Worm (Caenorhabditis elegans) whole organism, young adult: ENCODE results near the gene dpy-26.

Experiments
- B0336.3 ChIP-seq: fragments of 200-800 bp; sonication (Bioruptor generic); IDR thresholded peaks from 2 replicates; pipeline ENCODE4 v1.3.6; 2022; ENCODE audit warnings: missing genetic modification characterization, missing compliant biosample characterization
- D2030.7 ChIP-seq: fragments of 200-800 bp; sonication (Bioruptor generic); IDR thresholded peaks from 2 replicates; pipeline ENCODE4 v1.3.6; 2022; ENCODE audit warnings: missing genetic modification reagents, missing genetic modification characterization, missing compliant biosample characterization
- F33H1.4 ChIP-seq: fragments of 200-800 bp; sonication (Bioruptor generic); IDR thresholded peaks from 2 replicates; pipeline ENCODE4 v1.3.6; 2022; ENCODE audit warnings: missing genetic modification reagents, missing genetic modification characterization, missing compliant biosample characterization
- F37B4.10 ChIP-seq: fragments of 200-800 bp; sonication (Bioruptor generic); IDR thresholded peaks from 2 replicates; pipeline ENCODE4 v1.3.6; 2022; ENCODE audit warnings: missing genetic modification characterization, missing compliant biosample characterization
- F39B2.1 ChIP-seq: fragments of 200-800 bp; sonication (Bioruptor generic); IDR thresholded peaks from 2 replicates; pipeline ENCODE4 v1.3.6; 2022; ENCODE audit warnings: missing genetic modification reagents, missing genetic modification characterization, missing compliant biosample characterization
- F49E8.2 ChIP-seq: sonication (generic microtip); optimal IDR thresholded peaks from 3 replicates; lab custom pipeline; 2017; ENCODE audit warnings: missing genetic modification characterization, mild to moderate bottlenecking, missing compliant biosample characterization, antibody characterized with exemption, moderate library complexity; ENCODE audit not compliant: insufficient read depth
- F57C9.4 ChIP-seq: sonication (generic microtip); optimal IDR thresholded peaks from 2 replicates; lab custom pipeline; 2017; ENCODE audit warnings: mild to moderate bottlenecking, missing genetic modification characterization, missing compliant biosample characterization
- Y79H2A.3 ChIP-seq: fragments of 200-800 bp; sonication (Bioruptor generic); conservative IDR thresholded peaks from 2 replicates; pipeline ENCODE4 v1.3.6; 2022; ENCODE audit warnings: missing genetic modification reagents, missing genetic modification characterization, missing compliant biosample characterization
- ZK185.1 ChIP-seq: sonication (generic microtip); optimal IDR thresholded peaks from 2 replicates; lab custom pipeline; 2016; ENCODE audit warnings: mild to moderate bottlenecking, missing genetic modification characterization, missing compliant biosample characterization; ENCODE audit not compliant: poor library complexity, severe bottlenecking
- akir-1 ChIP-seq: fragments of 200-800 bp; sonication (Bioruptor generic); optimal IDR thresholded peaks from 2 replicates; lab custom pipeline; 2018; ENCODE audit warnings: mild to moderate bottlenecking, missing genetic modification characterization, moderate library complexity, missing compliant biosample characterization
- ama-1 ChIP-seq, 3 experiments: fragments of 150-350 bp in 1 of 3; sonication (generic microtip) in 2 of 3; optimal IDR thresholded peaks; 2 replicates each; lab custom pipeline; 2014 to 2018; ENCODE audit warnings: missing biosample characterization in 2 of 3, missing genetic modification characterization in 2 of 3, missing genetic modification reagents in 2 of 3
- aptf-2 ChIP-seq: fragments of 200-800 bp; sonication (Bioruptor generic); conservative IDR thresholded peaks from 2 replicates; pipeline ENCODE4 v1.3.6; 2022; ENCODE audit warnings: missing genetic modification reagents, missing genetic modification characterization, missing compliant biosample characterization
- attf-3 ChIP-seq: fragments of 200-800 bp; sonication (Bioruptor generic); conservative IDR thresholded peaks from 2 replicates; pipeline ENCODE4 v1.3.6; 2022; ENCODE audit warnings: missing genetic modification reagents, missing genetic modification characterization, missing compliant biosample characterization
- cebp-2 ChIP-seq: fragments of 200-800 bp; sonication (Bioruptor generic); IDR thresholded peaks from 2 replicates; pipeline ENCODE4 v1.3.6; 2022; ENCODE audit warnings: missing genetic modification characterization, missing compliant biosample characterization
- ceh-40 ChIP-seq: fragments of 200-800 bp; sonication (Bioruptor generic); IDR thresholded peaks from 2 replicates; pipeline ENCODE4 v1.3.6; 2022; ENCODE audit warnings: missing genetic modification characterization, missing compliant biosample characterization
- ceh-58 ChIP-seq: fragments of 200-800 bp; sonication (Bioruptor generic); IDR thresholded peaks from 2 replicates; pipeline ENCODE4 v1.3.6; 2022; ENCODE audit warnings: missing genetic modification characterization, missing compliant biosample characterization
- dpff-1 ChIP-seq: sonication (generic microtip); optimal IDR thresholded peaks from 2 replicates; lab custom pipeline; 2017; ENCODE audit warnings: mild to moderate bottlenecking, missing genetic modification characterization, missing compliant biosample characterization
- dpl-1 ChIP-seq: fragments of 150-350 bp; optimal IDR thresholded peaks from 2 replicates; lab custom pipeline; 2014; ENCODE audit warnings: missing biosample characterization, missing genetic modification reagents, missing genetic modification characterization
- efl-1 ChIP-seq: fragments of 150-350 bp; optimal IDR thresholded peaks from 2 replicates; lab custom pipeline; 2014; ENCODE audit warnings: missing biosample characterization, missing genetic modification reagents, missing genetic modification characterization
- ekl-4 ChIP-seq: fragments of 200-800 bp; sonication (Bioruptor generic); IDR thresholded peaks from 2 replicates; pipeline ENCODE4 v1.3.6; 2022; ENCODE audit warnings: missing genetic modification reagents, missing genetic modification characterization, missing compliant biosample characterization
- fkh-3 ChIP-seq: sonication (generic microtip); optimal IDR thresholded peaks from 2 replicates; lab custom pipeline; 2016; ENCODE audit warnings: mild to moderate bottlenecking, missing genetic modification characterization, missing compliant biosample characterization
- hmg-1.2 ChIP-seq: fragments of 200-800 bp; sonication (Bioruptor generic); IDR thresholded peaks from 2 replicates; pipeline ENCODE4 v1.3.6; 2022; ENCODE audit warnings: missing genetic modification reagents, missing genetic modification characterization, missing compliant biosample characterization
- hsf-1 ChIP-seq: fragments of 200-800 bp; sonication (Bioruptor generic); IDR thresholded peaks from 2 replicates; pipeline ENCODE4 v1.3.6; 2022; ENCODE audit warnings: missing genetic modification reagents, missing genetic modification characterization, missing compliant biosample characterization
- let-526 ChIP-seq: fragments of 200-800 bp; sonication (Bioruptor generic); IDR thresholded peaks from 2 replicates; pipeline ENCODE4 v1.3.6; 2022; ENCODE audit warnings: missing genetic modification reagents, missing genetic modification characterization, missing compliant biosample characterization
- lin-26 ChIP-seq: fragments of 200-800 bp; sonication (Bioruptor generic); IDR thresholded peaks from 2 replicates; pipeline ENCODE4 v1.3.6; 2022; ENCODE audit warnings: missing genetic modification reagents, missing genetic modification characterization, missing compliant biosample characterization
- lir-1 ChIP-seq: fragments of 200-800 bp; sonication (Bioruptor generic); conservative IDR thresholded peaks from 2 replicates; pipeline ENCODE4 v1.3.6; 2022; ENCODE audit warnings: missing genetic modification reagents, missing genetic modification characterization, missing compliant biosample characterization
- lsl-1 ChIP-seq: fragments of 200-800 bp; sonication (Bioruptor generic); optimal IDR thresholded peaks from 2 replicates; lab custom pipeline; 2018; ENCODE audit warnings: mild to moderate bottlenecking, missing genetic modification characterization, moderate library complexity, missing compliant biosample characterization
- madf-10 ChIP-seq: sonication (generic microtip); optimal IDR thresholded peaks from 2 replicates; lab custom pipeline; 2016; ENCODE audit warnings: mild to moderate bottlenecking, missing genetic modification characterization, missing compliant biosample characterization
- madf-6 ChIP-seq: fragments of 200-800 bp; sonication (Bioruptor generic); IDR thresholded peaks from 2 replicates; pipeline ENCODE4 v1.3.6; 2022; ENCODE audit warnings: missing genetic modification reagents, missing genetic modification characterization, missing compliant biosample characterization
- madf-8 ChIP-seq: fragments of 200-800 bp; sonication (Bioruptor generic); conservative IDR thresholded peaks from 2 replicates; pipeline ENCODE4 v1.3.6; 2022; ENCODE audit warnings: missing genetic modification reagents, missing genetic modification characterization, missing compliant biosample characterization
- mes-4 ChIP-seq: sonication (generic microtip); optimal IDR thresholded peaks from 2 replicates; lab custom pipeline; 2016; ENCODE audit warnings: missing genotype, missing genetic modification characterization, missing compliant biosample characterization
- nhr-80 ChIP-seq: sonication (generic microtip); optimal IDR thresholded peaks from 2 replicates; lab custom pipeline; 2016; ENCODE audit warnings: missing genetic modification characterization, missing compliant biosample characterization
- pha-4 ChIP-seq: fragments of 150-350 bp; sonication (generic microtip); optimal IDR thresholded peaks from 2 replicates; lab custom pipeline; 2014; ENCODE audit warnings: missing biosample characterization, missing genetic modification reagents, missing genetic modification characterization
- sdz-38 ChIP-seq: sonication (generic microtip); optimal IDR thresholded peaks from 2 replicates; lab custom pipeline; 2016; ENCODE audit warnings: missing genotype, missing genetic modification characterization, missing compliant biosample characterization
- sea-2 ChIP-seq: fragments of 200-800 bp; sonication (Bioruptor generic); IDR thresholded peaks from 2 replicates; pipeline ENCODE4 v1.3.6; 2022; ENCODE audit warnings: missing genetic modification characterization, missing compliant biosample characterization
- snpc-4 ChIP-seq, 5 experiments: fragments of 150-350 bp in 1 of 5; sonication (generic microtip) in 4 of 5; optimal IDR thresholded peaks; 2 replicates each; lab custom pipeline; 2014 to 2018; ENCODE audit warnings: missing genetic modification characterization in 5 of 5, missing biosample characterization in 3 of 5, antibody characterized with exemption in 2 of 5, mild to moderate bottlenecking in 2 of 5, missing compliant biosample characterization in 2 of 5, missing genotype in 2 of 5, moderate library complexity in 2 of 5, missing genetic modification reagents in 1 of 5
- sptf-2 ChIP-seq: fragments of 200-800 bp; sonication (Bioruptor generic); optimal IDR thresholded peaks from 2 replicates; lab custom pipeline; 2018; ENCODE audit warnings: mild to moderate bottlenecking, missing genetic modification characterization, missing compliant biosample characterization
- tbp1 ChIP-seq: fragments of 200-800 bp; sonication (Bioruptor generic); optimal IDR thresholded peaks from 2 replicates; lab custom pipeline; 2018; ENCODE audit warnings: mild to moderate bottlenecking, missing genetic modification characterization, missing compliant biosample characterization
- tbx-9 ChIP-seq: sonication (generic microtip); optimal IDR thresholded peaks from 2 replicates; lab custom pipeline; 2016; ENCODE audit warnings: borderline replicate concordance, missing genetic modification characterization, inconsistent platforms, missing compliant biosample characterization
- unc-130 ChIP-seq: sonication (generic microtip); optimal IDR thresholded peaks from 2 replicates; lab custom pipeline; 2016; ENCODE audit warnings: missing genetic modification reagents, missing genetic modification characterization, missing compliant biosample characterization
- xnd-1 ChIP-seq: sonication (generic microtip); optimal IDR thresholded peaks from 2 replicates; lab custom pipeline; 2016; ENCODE audit warnings: missing genotype, missing genetic modification reagents, missing genetic modification characterization, missing compliant biosample characterization
- zim-3 ChIP-seq: sonication (generic microtip); optimal IDR thresholded peaks from 2 replicates; lab custom pipeline; 2017; ENCODE audit warnings: mild to moderate bottlenecking, missing genetic modification characterization, moderate library complexity, missing compliant biosample characterization
- ztf-22 ChIP-seq: fragments of 200-800 bp; sonication (Bioruptor generic); optimal IDR thresholded peaks from 2 replicates; lab custom pipeline; 2018; ENCODE audit warnings: mild to moderate bottlenecking, missing genetic modification characterization, moderate library complexity, missing compliant biosample characterization
- ztf-28 ChIP-seq: fragments of 200-800 bp; sonication (Bioruptor generic); IDR thresholded peaks from 2 replicates; pipeline ENCODE4 v1.3.6; 2022; ENCODE audit warnings: missing genetic modification reagents, missing genetic modification characterization, missing compliant biosample characterization

The dpy-26 gene

ce11 chrIV:12451225-12451831, at the start of gene dpy-26:
dpy-26 (minus strand) TSS chrIV:12451335.
- TF ChIP-seq lsl-1 (peak; percentile 81), madf-8 (GFP tag; lab: Robert Waterston, UW) (peak; percentile 21; the same call in 1 of the 2 replicates), attf-3 (peak; percentile 91), F33H1.4 (GFP tag; lab: Robert Waterston, UW) (peak; percentile 73), madf-6 (GFP tag; lab: Robert Waterston, UW) (peak; percentile 49), F57C9.4 (tag; lab: Kevin White, UChicago) (no peak), efl-1 (GFP tag; lab: Kevin White, UChicago) (peak; percentile 54), ekl-4 (GFP tag; lab: Robert Waterston, UW) (0 out of 2 replicates have a peak, but pooled peaks have one; percentile 47), hmg-1.2 (GFP tag; lab: Robert Waterston, UW) (peak; percentile 48; the same call in 1 of the 2 replicates), nhr-80 (tag; lab: Kevin White, UChicago) (no peak), xnd-1 (tag; lab: Kevin White, UChicago) (peak; percentile 22), D2030.7 (GFP tag; lab: Robert Waterston, UW) (peak; percentile 29; the same call in 1 of the 2 replicates), fkh-3 (tag; lab: Kevin White, UChicago) (no peak), ZK185.1 (tag; lab: Kevin White, UChicago) (peak; percentile 22), snpc-4 (GFP tag; optimal IDR thresholded peaks at IDR 0.05; lab: Kevin White, UChicago) (no peak), snpc-4 (tag; optimal IDR thresholded peaks at IDR 0.05; lab: Kevin White, UChicago) (peak in 2 of 4 experiments; percentile 13 to 14)

ce11 chrIV:12498238-12498637, 47.1 kb upstream of the dpy-26 start, which contains the start of gene sru-19:
sru-19 (plus strand) TSS chrIV:12498538.
- TF ChIP-seq tbp1 (GFP tag; lab: Kevin White, UChicago), result no peak
- TF ChIP-seq sptf-2 (GFP tag; lab: Kevin White, UChicago), result no peak
- no peak for TF ChIP-seq ceh-58
- TF ChIP-seq unc-130 (GFP tag; lab: Kevin White, UChicago), result no peak
- no peak for TF ChIP-seq tbx-9 (tag; lab: Kevin White, UChicago)
- TF ChIP-seq zim-3, result no peak
- TF ChIP-seq hsf-1, result no peak
- TF ChIP-seq F37B4.10 (GFP tag; lab: Robert Waterston, UW), result no peak
- no peak for TF ChIP-seq lin-26 (GFP tag; lab: Robert Waterston, UW)
- TF ChIP-seq F49E8.2, result no peak
- no peak for TF ChIP-seq ztf-28 (GFP tag; lab: Robert Waterston, UW)
- TF ChIP-seq dpff-1 (tag; lab: Kevin White, UChicago), result no peak

DNA sequence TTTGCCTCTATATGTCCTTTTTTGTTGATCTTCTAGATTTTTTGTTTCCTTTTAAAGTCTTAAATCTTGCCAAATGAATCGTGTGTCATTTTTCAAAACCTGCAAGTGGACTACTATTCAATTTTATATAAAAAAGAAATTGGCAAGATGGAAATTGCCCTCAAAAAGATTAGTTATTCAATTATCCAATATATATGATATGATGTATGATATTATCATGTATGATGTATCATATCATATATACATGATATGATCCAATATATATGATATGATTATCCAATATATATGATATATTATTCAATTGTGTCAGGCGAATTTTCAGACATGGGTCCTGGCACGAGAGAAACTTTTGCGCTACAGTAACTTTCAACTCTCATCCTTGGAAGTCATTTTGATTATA, 44.1 kb upstream of the dpy-26 start, which contains the start of gene sru-20:
Gene sru-20, plus strand, starts transcription at position 301 of the 400 bp plus-strand sequence.
- TF ChIP-seq ama-1 (optimal IDR thresholded peaks at IDR 0.05; lab: Kevin White, UChicago) (no peak), ama-1 (GFP tag; optimal IDR thresholded peaks at IDR 0.05; lab: Kevin White, UChicago) (peak in 1 of 2 experiments; percentile 30), zim-3 (no peak)

DNA sequence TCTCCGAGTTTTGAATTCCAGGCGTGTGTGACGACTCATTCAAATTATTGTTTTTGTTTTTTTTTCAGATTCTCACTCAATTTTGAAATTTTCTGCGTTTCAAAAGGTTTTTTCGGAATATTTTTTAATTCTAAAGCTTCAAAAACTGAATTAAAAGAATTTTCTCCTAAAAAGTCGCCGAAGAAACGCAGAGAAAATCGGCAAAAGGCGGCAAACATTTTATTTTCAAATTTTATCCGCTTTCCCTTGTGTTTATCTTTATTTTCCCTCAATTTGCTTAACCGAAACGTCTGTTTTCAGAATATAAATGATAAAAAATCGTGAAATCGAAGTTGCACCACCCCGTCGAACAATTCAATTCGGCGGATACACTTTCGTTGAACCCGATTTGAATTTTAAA, 39.4 kb upstream of the dpy-26 start, which contains the start of gene him-6:
Gene him-6, plus strand, starts transcription at position 301 of the 400 bp plus-strand sequence.
- TF ChIP-seq B0336.3 (GFP tag; lab: Robert Waterston, UW), result no peak
- no peak for TF ChIP-seq madf-10 (tag; lab: Kevin White, UChicago)
- no peak for TF ChIP-seq sdz-38 (tag; lab: Kevin White, UChicago)
- no peak for TF ChIP-seq attf-3
- no peak for TF ChIP-seq pha-4
- no peak for TF ChIP-seq ztf-22
- no peak for TF ChIP-seq Y79H2A.3
- TF ChIP-seq ekl-4 (GFP tag; lab: Robert Waterston, UW), result no peak
- no peak for TF ChIP-seq ceh-40
- no peak for TF ChIP-seq lir-1 (GFP tag; lab: Robert Waterston, UW)
- no peak for TF ChIP-seq akir-1 (GFP tag; lab: Kevin White, UChicago)
- no peak for TF ChIP-seq dpl-1 (GFP tag; lab: Kevin White, UChicago)
- no peak for TF ChIP-seq mes-4
- no peak for TF ChIP-seq F39B2.1
- no peak for TF ChIP-seq sea-2 (GFP tag; lab: Robert Waterston, UW)
- TF ChIP-seq let-526, result no peak
- TF ChIP-seq cebp-2 (GFP tag; lab: Robert Waterston, UW), result no peak
- TF ChIP-seq aptf-2, result no peak
